Worm (Caenorhabditis elegans) whole organism, young adult: ENCODE measurements around the gene Y82E9BL.19.

ENCODE experiments used
- T26A5.8 ChIP-seq: sonication (generic microtip); optimal IDR thresholded peaks from 2 replicates; lab custom pipeline; 2016; ENCODE audit warnings: missing genetic modification characterization, missing compliant biosample characterization
- ccch-3 ChIP-seq: fragments of 200-800 bp; sonication (Bioruptor generic); optimal IDR thresholded peaks from 2 replicates; lab custom pipeline; 2018; ENCODE audit warnings: mild to moderate bottlenecking, missing genetic modification characterization, missing compliant biosample characterization
- cebp-2 ChIP-seq: fragments of 200-800 bp; sonication (Bioruptor generic); IDR thresholded peaks from 2 replicates; pipeline ENCODE4 v1.3.6; 2022; ENCODE audit warnings: missing genetic modification characterization, missing compliant biosample characterization
- ets-4 ChIP-seq: fragments of 200-800 bp; sonication (Bioruptor generic); optimal IDR thresholded peaks from 2 replicates; lab custom pipeline; 2018; ENCODE audit warnings: mild to moderate bottlenecking, missing genetic modification characterization, missing compliant biosample characterization
- snpc-1.1 ChIP-seq: sonication (generic microtip); optimal IDR thresholded peaks from 2 replicates; lab custom pipeline; 2017; ENCODE audit warnings: missing genetic modification characterization, mild to moderate bottlenecking, missing compliant biosample characterization, antibody characterized with exemption, moderate library complexity, missing genotype, missing genetic modification reagents; ENCODE audit not compliant: insufficient read depth
- snpc-4 ChIP-seq, 5 experiments: fragments of 150-350 bp in 1 of 5; sonication (generic microtip) in 4 of 5; optimal IDR thresholded peaks; 2 replicates each; lab custom pipeline; 2014 to 2018; ENCODE audit warnings: missing genetic modification characterization in 5 of 5, missing biosample characterization in 3 of 5, antibody characterized with exemption in 2 of 5, mild to moderate bottlenecking in 2 of 5, missing compliant biosample characterization in 2 of 5, missing genotype in 2 of 5, moderate library complexity in 2 of 5, missing genetic modification reagents in 1 of 5
- tlf-1 ChIP-seq: fragments of 200-800 bp; sonication (Bioruptor generic); optimal IDR thresholded peaks from 2 replicates; lab custom pipeline; 2018; ENCODE audit warnings: mild to moderate bottlenecking, missing genetic modification characterization, missing compliant biosample characterization

- TF ChIP-seq tlf-1 (GFP tag; lab: Kevin White, UChicago) (no peak), ets-4 (GFP tag; lab: Kevin White, UChicago) (no peak), T26A5.8 (no peak), snpc-4 (GFP tag; optimal IDR thresholded peaks at IDR 0.05; lab: Kevin White, UChicago) (no peak), snpc-4 (tag; optimal IDR thresholded peaks at IDR 0.05; lab: Kevin White, UChicago) (no peak), snpc-1.1 (tag; lab: Kevin White, UChicago) (no peak), ccch-3 (GFP tag; lab: Kevin White, UChicago) (no peak), cebp-2 (GFP tag; lab: Robert Waterston, UW) (no peak)
Measured at ce11 chrIII:1349313-1349712, 17.5 kb downstream of the Y82E9BL.19 start, which contains the start of gene fbxa-25.
